Fruit fly (Drosophila melanogaster): ENCODE results near the gene CG14689.
A peak's percentile ranks its signal among the peaks of the same experiment; 100 is the strongest.

CG14689 gene

DNA sequence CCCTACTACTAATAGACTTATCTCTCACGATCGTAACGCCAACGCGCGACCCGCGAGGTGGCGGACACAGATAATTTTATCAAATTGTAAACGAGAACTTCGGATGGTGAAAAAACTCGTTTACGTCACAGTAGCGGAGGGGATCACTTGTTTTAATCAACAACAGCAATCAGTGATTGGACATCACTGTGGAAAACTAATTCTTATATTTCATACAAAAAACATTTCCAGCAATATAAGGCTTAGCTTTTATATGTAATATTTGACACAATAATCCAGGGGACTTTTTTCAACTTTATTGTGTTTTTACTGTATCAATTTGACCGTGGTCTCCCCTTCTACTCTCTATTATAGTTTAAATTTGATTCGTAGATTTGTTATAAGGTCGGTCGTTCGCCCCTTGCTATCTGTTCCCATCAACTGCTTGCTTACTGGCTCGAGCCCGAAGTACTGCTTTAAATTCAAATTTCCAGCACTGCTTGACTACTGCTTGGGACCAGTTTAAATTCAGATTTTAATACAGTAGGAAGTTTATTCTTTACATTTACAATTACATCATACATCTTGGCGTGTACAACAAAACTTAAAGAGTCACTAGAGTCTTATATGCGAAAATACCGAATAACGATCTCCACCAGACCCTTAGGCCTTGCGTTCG, 33.7 kb downstream of the CG14689 start, which contains the start of gene CG6465:
CG6465 (minus strand) TSS at position 7 of the 658 bp plus-strand sequence.
- TF ChIP-seq CG8301 (tag; optimal IDR thresholded peaks at IDR 0.05) (no peak), CG8159 (tag; optimal IDR thresholded peaks at IDR 0.05) (no peak), Ets98B (GFP tag; IDR thresholded peaks at IDR 0.05) (peak; percentile 22; the same call in 1 of the 2 replicates), Pif1B (GFP tag; optimal IDR thresholded peaks at IDR 0.05) (no peak), EcR (GFP tag; optimal IDR thresholded peaks at IDR 0.05) (peak; percentile 96)

DNA sequence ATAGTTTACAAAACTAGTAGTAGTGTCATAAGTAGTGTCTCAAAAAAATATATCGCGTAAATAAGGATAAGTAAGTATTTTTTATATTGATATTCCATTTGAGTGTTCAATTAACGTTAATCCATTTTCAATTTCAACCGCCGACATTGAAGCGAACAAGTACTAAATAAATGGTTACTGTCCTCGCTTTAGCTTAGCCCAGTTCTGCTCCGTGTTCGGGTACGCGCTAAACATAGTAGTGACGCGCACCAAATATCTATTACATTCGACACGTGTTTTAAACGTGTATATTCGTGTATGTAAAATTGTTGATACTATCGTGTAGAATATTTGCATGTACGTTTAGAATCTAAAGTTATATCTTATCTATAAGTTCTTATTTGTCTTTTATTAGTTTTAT, 35.9 kb downstream of the CG14689 start:
- TF ChIP-seq CG34367 (tag; optimal IDR thresholded peaks at IDR 0.05), result no peak
- no peak for TF ChIP-seq CG15710 (tag; optimal IDR thresholded peaks at IDR 0.05)
- no peak for TF ChIP-seq CG4496 (GFP tag; IDR thresholded peaks at IDR 0.05)
- no peak for TF ChIP-seq CG8159 (tag; optimal IDR thresholded peaks at IDR 0.05)

dm6 chr3R:10673571-10673970, 37.5 kb downstream of the CG14689 start:
- TF ChIP-seq CG15710 (tag; optimal IDR thresholded peaks at IDR 0.05), result peak; percentile 23
- TF ChIP-seq Snoo (tag; optimal IDR thresholded peaks at IDR 0.05), result no peak
- no peak for TF ChIP-seq fd96Ca (GFP tag; IDR thresholded peaks at IDR 0.05)
- TF ChIP-seq CG10348 (GFP tag; IDR thresholded peaks at IDR 0.05), result no peak
- TF ChIP-seq CG9948 (tag; optimal IDR thresholded peaks at IDR 0.05), result peak; percentile 14
- peak; percentile 19 for TF ChIP-seq CG8159 (tag; optimal IDR thresholded peaks at IDR 0.05)

DNA sequence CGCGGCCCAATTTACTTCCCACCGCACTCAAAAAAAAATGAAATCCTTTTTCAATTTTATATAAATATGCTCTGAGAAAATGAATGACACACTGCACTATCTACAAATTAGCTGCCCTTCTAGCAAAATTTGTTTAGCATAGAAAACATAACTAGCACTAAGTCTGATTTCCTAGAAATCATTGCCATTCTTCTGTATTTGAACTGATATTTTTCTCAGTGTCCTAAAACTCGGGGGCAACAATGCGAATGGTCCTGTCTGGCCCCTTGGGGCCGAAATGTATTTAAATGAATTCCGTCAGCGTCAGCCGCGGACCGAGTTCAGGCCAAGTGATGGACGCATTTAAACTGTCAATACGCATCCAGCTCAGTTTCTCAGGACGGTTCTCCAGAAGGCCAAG, 38.4 kb downstream of the CG14689 start:
- no peak for TF ChIP-seq CG15710 (tag; optimal IDR thresholded peaks at IDR 0.05)
- no peak for TF ChIP-seq CG34367 (tag; optimal IDR thresholded peaks at IDR 0.05)
- no peak for TF ChIP-seq gl (tag; optimal IDR thresholded peaks at IDR 0.05)
- TF ChIP-seq rn (GFP tag; IDR thresholded peaks at IDR 0.05), result no peak
- TF ChIP-seq D1 (tag; optimal IDR thresholded peaks at IDR 0.05), result no peak
- TF ChIP-seq CG9948 (tag; optimal IDR thresholded peaks at IDR 0.05), result no peak
- no peak for TF ChIP-seq CG14655 (GFP tag; optimal IDR thresholded peaks at IDR 0.05)
- no peak for TF ChIP-seq CG13204 (GFP tag; optimal IDR thresholded peaks at IDR 0.05)
- TF ChIP-seq CG17806 (tag; optimal IDR thresholded peaks at IDR 0.05), result no peak
- TF ChIP-seq CG12605 (GFP tag; IDR thresholded peaks at IDR 0.05), result no peak
- TF ChIP-seq CG8159 (tag; optimal IDR thresholded peaks at IDR 0.05), result no peak
- TF ChIP-seq Ets98B (GFP tag; IDR thresholded peaks at IDR 0.05), result no peak
- TF ChIP-seq CG8301 (tag; optimal IDR thresholded peaks at IDR 0.05), result no peak
- no peak for TF ChIP-seq Pif1B (GFP tag; optimal IDR thresholded peaks at IDR 0.05)
- TF ChIP-seq Snoo (tag; optimal IDR thresholded peaks at IDR 0.05), result no peak

dm6 chr3R:10669950-10670349, 41.1 kb downstream of the CG14689 start:
- TF ChIP-seq CG10348 (GFP tag; IDR thresholded peaks at IDR 0.05) (no peak), CG13204 (GFP tag; optimal IDR thresholded peaks at IDR 0.05) (no peak), Pif1A (GFP tag; optimal IDR thresholded peaks at IDR 0.05) (no peak), gl (tag; optimal IDR thresholded peaks at IDR 0.05) (no peak), CG15710 (tag; optimal IDR thresholded peaks at IDR 0.05) (peak; percentile 3), fd96Ca (GFP tag; IDR thresholded peaks at IDR 0.05) (no peak), EcR (GFP tag; optimal IDR thresholded peaks at IDR 0.05) (no peak), CG8301 (tag; optimal IDR thresholded peaks at IDR 0.05) (no peak), rn (GFP tag; IDR thresholded peaks at IDR 0.05) (no peak), CG12605 (GFP tag; IDR thresholded peaks at IDR 0.05) (no peak), Ets98B (GFP tag; IDR thresholded peaks at IDR 0.05) (no peak), CG8159 (tag; optimal IDR thresholded peaks at IDR 0.05) (peak; percentile 5), CG14655 (GFP tag; optimal IDR thresholded peaks at IDR 0.05) (peak; percentile 20), Pif1B (GFP tag; optimal IDR thresholded peaks at IDR 0.05) (no peak), CG34367 (tag; optimal IDR thresholded peaks at IDR 0.05) (no peak), CG9948 (tag; optimal IDR thresholded peaks at IDR 0.05) (peak; percentile 5), CG32121 (GFP tag; IDR thresholded peaks at IDR 0.05) (no peak), Snoo (tag; optimal IDR thresholded peaks at IDR 0.05) (no peak), CG4496 (GFP tag; IDR thresholded peaks at IDR 0.05) (no peak), CG17806 (tag; optimal IDR thresholded peaks at IDR 0.05) (peak; percentile 37), D1 (tag; optimal IDR thresholded peaks at IDR 0.05) (no peak)

DNA sequence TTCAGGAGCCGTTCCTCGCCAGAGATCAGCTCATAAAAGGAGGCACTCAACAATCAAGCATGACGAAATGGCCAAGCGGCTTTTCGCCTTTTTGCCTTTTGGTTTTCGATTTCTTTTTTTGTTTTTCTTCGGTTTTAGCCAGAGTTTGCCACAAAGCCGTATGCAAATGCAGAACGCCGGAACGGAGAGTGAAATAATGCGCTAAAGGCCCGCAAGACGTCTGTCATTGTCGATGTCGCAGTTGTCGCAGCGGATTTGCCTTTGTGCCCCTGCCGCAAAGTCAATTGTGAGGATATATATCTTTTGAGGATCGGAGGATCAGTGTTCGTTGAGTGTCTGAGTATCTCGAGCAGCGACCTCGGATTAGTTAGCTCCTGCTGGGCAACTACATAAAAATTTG, 43.1 kb downstream of the CG14689 start:
- TF ChIP-seq gl (tag; optimal IDR thresholded peaks at IDR 0.05) (no peak), CG13204 (GFP tag; optimal IDR thresholded peaks at IDR 0.05) (no peak), CG34367 (tag; optimal IDR thresholded peaks at IDR 0.05) (no peak), CG4496 (GFP tag; IDR thresholded peaks at IDR 0.05) (no peak), CG17806 (tag; optimal IDR thresholded peaks at IDR 0.05) (no peak), Pif1A (GFP tag; optimal IDR thresholded peaks at IDR 0.05) (no peak), Snoo (tag; optimal IDR thresholded peaks at IDR 0.05) (no peak), CG32121 (GFP tag; IDR thresholded peaks at IDR 0.05) (no peak), Pif1B (GFP tag; optimal IDR thresholded peaks at IDR 0.05) (no peak), CG8301 (tag; optimal IDR thresholded peaks at IDR 0.05) (no peak), rn (GFP tag; IDR thresholded peaks at IDR 0.05) (no peak), D1 (tag; optimal IDR thresholded peaks at IDR 0.05) (no peak), CG8159 (tag; optimal IDR thresholded peaks at IDR 0.05) (no peak), CG15710 (tag; optimal IDR thresholded peaks at IDR 0.05) (no peak), CG14655 (GFP tag; optimal IDR thresholded peaks at IDR 0.05) (no peak)

- TF ChIP-seq CG13204 (GFP tag; optimal IDR thresholded peaks at IDR 0.05), result peak; percentile 59
- TF ChIP-seq CG10348 (GFP tag; IDR thresholded peaks at IDR 0.05), result no peak
- TF ChIP-seq CG14655 (GFP tag; optimal IDR thresholded peaks at IDR 0.05), result peak; percentile 61
- peak; percentile 80 for TF ChIP-seq fd96Ca (GFP tag; IDR thresholded peaks at IDR 0.05)
- peak; percentile 79 for TF ChIP-seq Ets98B (GFP tag; IDR thresholded peaks at IDR 0.05)
- peak; percentile 71 for TF ChIP-seq CG12605 (GFP tag; IDR thresholded peaks at IDR 0.05)
- peak; percentile 47 for TF ChIP-seq CG8301 (tag; optimal IDR thresholded peaks at IDR 0.05)
- TF ChIP-seq Snoo (tag; optimal IDR thresholded peaks at IDR 0.05), result no peak
- TF ChIP-seq CG8159 (tag; optimal IDR thresholded peaks at IDR 0.05), result peak; percentile 39
- peak; percentile 34 for TF ChIP-seq CG15710 (tag; optimal IDR thresholded peaks at IDR 0.05)
- no peak for TF ChIP-seq CG9948 (tag; optimal IDR thresholded peaks at IDR 0.05)
- TF ChIP-seq rn (GFP tag; IDR thresholded peaks at IDR 0.05), result peak; percentile 69
- peak; percentile 63 for TF ChIP-seq gl (tag; optimal IDR thresholded peaks at IDR 0.05)
- peak; percentile 82 for TF ChIP-seq CG32121 (GFP tag; IDR thresholded peaks at IDR 0.05)
- peak; percentile 83 for TF ChIP-seq CG4496 (GFP tag; IDR thresholded peaks at IDR 0.05)
- peak; percentile 8 for TF ChIP-seq CG17806 (tag; optimal IDR thresholded peaks at IDR 0.05)
- no peak for TF ChIP-seq EcR (GFP tag; optimal IDR thresholded peaks at IDR 0.05)
- peak; percentile 53 for TF ChIP-seq D1 (tag; optimal IDR thresholded peaks at IDR 0.05)
- TF ChIP-seq Pif1A (GFP tag; optimal IDR thresholded peaks at IDR 0.05), result peak; percentile 60
- no peak for TF ChIP-seq Pif1B (GFP tag; optimal IDR thresholded peaks at IDR 0.05)
- peak; percentile 61 for TF ChIP-seq CG34367 (tag; optimal IDR thresholded peaks at IDR 0.05)
Measured at dm6 chr3R:10664942-10665341, 46.1 kb downstream of the CG14689 start.

Data from whole organism, pupa.